Worm (Caenorhabditis elegans) whole organism, L2 larva: ENCODE measurements around the gene H03G16.7.

ENCODE experiments used
- C34F6.9 ChIP-seq: fragments of 150-350 bp; optimal IDR thresholded peaks from 2 replicates; lab custom pipeline; 2014; ENCODE audit warnings: missing biosample characterization, missing genetic modification characterization
- F13H6.1 ChIP-seq: sonication (generic microtip); optimal IDR thresholded peaks from 2 replicates; lab custom pipeline; 2016; ENCODE audit warnings: missing genetic modification characterization, missing compliant biosample characterization
- R02D3.7 ChIP-seq: fragments of 150-350 bp; optimal IDR thresholded peaks from 2 replicates; lab custom pipeline; 2014; ENCODE audit warnings: missing biosample characterization, missing genetic modification characterization
- Y55F3AM.14 ChIP-seq: fragments of 200-800 bp; sonication (Bioruptor generic); optimal IDR thresholded peaks from 2 replicates; lab custom pipeline; 2018; ENCODE audit warnings: mild to moderate bottlenecking, missing genetic modification characterization, missing compliant biosample characterization
- ZK546.5 ChIP-seq: sonication (generic microtip); optimal IDR thresholded peaks from 2 replicates; lab custom pipeline; 2017; ENCODE audit warnings: missing biosample characterization, missing genetic modification characterization
- alr-1 ChIP-seq: fragments of 150-350 bp; optimal IDR thresholded peaks from 2 replicates; lab custom pipeline; 2014; ENCODE audit warnings: missing biosample characterization, missing genetic modification characterization
- aly-2 ChIP-seq: fragments of 150-350 bp; optimal IDR thresholded peaks from 2 replicates; lab custom pipeline; 2014; ENCODE audit warnings: missing biosample characterization, missing genetic modification characterization
- blmp-1 ChIP-seq: sonication (generic microtip); optimal IDR thresholded peaks from 2 replicates; lab custom pipeline; 2017; ENCODE audit warnings: missing genetic modification characterization, mild to moderate bottlenecking, missing compliant biosample characterization, antibody characterized with exemption, moderate library complexity; ENCODE audit not compliant: insufficient read depth
- ceh-16 ChIP-seq: fragments of 150-350 bp; optimal IDR thresholded peaks from 2 replicates; lab custom pipeline; 2014; ENCODE audit warnings: missing biosample characterization, missing genetic modification characterization
- crh-2 ChIP-seq: sonication (generic microtip); optimal IDR thresholded peaks from 2 replicates; lab custom pipeline; 2017; ENCODE audit warnings: missing biosample characterization, missing genetic modification characterization
- egl-27 ChIP-seq: sonication (generic microtip); optimal IDR thresholded peaks from 3 replicates; lab custom pipeline; 2017; ENCODE audit warnings: missing biosample characterization, missing genetic modification reagents, missing genetic modification characterization
- elt-1 ChIP-seq: fragments of 150-350 bp; optimal IDR thresholded peaks from 2 replicates; lab custom pipeline; 2014; ENCODE audit warnings: missing biosample characterization, missing genetic modification characterization
- elt-3 ChIP-seq: sonication (generic microtip); optimal IDR thresholded peaks from 2 replicates; lab custom pipeline; 2017; ENCODE audit warnings: missing biosample characterization, missing genetic modification characterization
- fos-1 ChIP-seq: fragments of 150-350 bp; optimal IDR thresholded peaks from 2 replicates; lab custom pipeline; 2014; ENCODE audit warnings: missing biosample characterization, missing genetic modification characterization
- gmeb-1 ChIP-seq: fragments of 150-350 bp; optimal IDR thresholded peaks from 2 replicates; lab custom pipeline; 2014; ENCODE audit warnings: missing biosample characterization, missing genetic modification characterization
- lin-11 ChIP-seq: fragments of 150-350 bp; sonication (generic microtip); optimal IDR thresholded peaks from 2 replicates; lab custom pipeline; 2014; ENCODE audit warnings: missing biosample characterization, missing genetic modification characterization, inconsistent platforms, mixed read lengths
- lin-13 ChIP-seq: fragments of 150-350 bp; optimal IDR thresholded peaks from 2 replicates; lab custom pipeline; 2014; ENCODE audit warnings: missing biosample characterization, missing genetic modification reagents, missing genetic modification characterization
- lin-39 ChIP-seq: fragments of 150-350 bp; optimal IDR thresholded peaks from 2 replicates; lab custom pipeline; 2014; ENCODE audit warnings: missing biosample characterization, missing genetic modification reagents, missing genetic modification characterization
- lsy-2 ChIP-seq, 2 experiments: fragments of 150-350 bp in 1 of 2; sonication (generic microtip) in 1 of 2; optimal IDR thresholded peaks; 2 replicates each; lab custom pipeline; 2014 to 2017; ENCODE audit warnings: missing biosample characterization in 2 of 2, missing genetic modification characterization in 2 of 2
- mab-5 ChIP-seq: fragments of 150-350 bp; optimal IDR thresholded peaks from 2 replicates; lab custom pipeline; 2014; ENCODE audit warnings: missing biosample characterization, missing genetic modification characterization
- mbf-1 ChIP-seq: sonication (generic microtip); optimal IDR thresholded peaks from 2 replicates; lab custom pipeline; 2017; ENCODE audit warnings: missing biosample characterization, missing genetic modification characterization
- mdl-1 ChIP-seq, 2 experiments: fragments of 150-350 bp in 1 of 2; sonication (generic microtip) in 1 of 2; optimal IDR thresholded peaks; 2 replicates each; lab custom pipeline; 2017; ENCODE audit warnings: missing biosample characterization in 2 of 2, missing genetic modification characterization in 2 of 2
- nhr-10 ChIP-seq: sonication (generic microtip); optimal IDR thresholded peaks from 2 replicates; lab custom pipeline; 2017; ENCODE audit warnings: missing biosample characterization, missing genetic modification characterization
- nhr-11 ChIP-seq: fragments of 150-350 bp; optimal IDR thresholded peaks from 2 replicates; lab custom pipeline; 2014; ENCODE audit warnings: missing biosample characterization, missing genetic modification characterization
- nhr-129 ChIP-seq: fragments of 150-350 bp; optimal IDR thresholded peaks from 2 replicates; lab custom pipeline; 2014; ENCODE audit warnings: missing biosample characterization, missing genetic modification characterization
- nhr-21 ChIP-seq: fragments of 150-350 bp; optimal IDR thresholded peaks from 2 replicates; lab custom pipeline; 2014; ENCODE audit warnings: missing biosample characterization, missing genetic modification characterization
- nhr-23 ChIP-seq: fragments of 150-350 bp; optimal IDR thresholded peaks from 2 replicates; lab custom pipeline; 2014; ENCODE audit warnings: missing biosample characterization, missing genetic modification reagents, missing genetic modification characterization
- nhr-237 ChIP-seq: fragments of 150-350 bp; optimal IDR thresholded peaks from 2 replicates; lab custom pipeline; 2014; ENCODE audit warnings: missing biosample characterization, missing genetic modification characterization
- nhr-25 ChIP-seq: fragments of 150-350 bp; sonication (generic microtip); optimal IDR thresholded peaks from 3 replicates; lab custom pipeline; 2014; ENCODE audit warnings: missing biosample characterization, missing genetic modification characterization
- nhr-6 ChIP-seq: fragments of 150-350 bp; optimal IDR thresholded peaks from 2 replicates; lab custom pipeline; 2014; ENCODE audit warnings: missing biosample characterization, missing genetic modification characterization
- nhr-77 ChIP-seq: fragments of 150-350 bp; optimal IDR thresholded peaks from 2 replicates; lab custom pipeline; 2014; ENCODE audit warnings: missing biosample characterization, missing genetic modification characterization
- peb-1 ChIP-seq: fragments of 150-350 bp; optimal IDR thresholded peaks from 2 replicates; lab custom pipeline; 2014; ENCODE audit warnings: missing biosample characterization, missing genetic modification characterization
- sem-4 ChIP-seq: fragments of 150-350 bp; optimal IDR thresholded peaks from 2 replicates; lab custom pipeline; 2014; ENCODE audit warnings: missing biosample characterization, missing genetic modification reagents, missing genetic modification characterization
- skn-1 ChIP-seq: sonication (generic microtip); optimal IDR thresholded peaks from 2 replicates; lab custom pipeline; 2017; ENCODE audit warnings: missing biosample characterization, missing genetic modification characterization
- sma-3 ChIP-seq: sonication (generic microtip); optimal IDR thresholded peaks from 2 replicates; lab custom pipeline; 2016; ENCODE audit warnings: missing genetic modification reagents, missing genetic modification characterization, missing compliant biosample characterization
- sma-9 ChIP-seq, 2 experiments: fragments of 150-350 bp in 1 of 2; sonication (generic microtip) in 1 of 2; optimal IDR thresholded peaks; 2 replicates each; lab custom pipeline; 2014 to 2016; ENCODE audit warnings: missing genetic modification characterization in 2 of 2, mild to moderate bottlenecking in 1 of 2, missing biosample characterization in 1 of 2, missing compliant biosample characterization in 1 of 2, missing genetic modification reagents in 1 of 2, moderate library complexity in 1 of 2
- unc-39 ChIP-seq: fragments of 150-350 bp; optimal IDR thresholded peaks from 2 replicates; lab custom pipeline; 2014; ENCODE audit warnings: missing biosample characterization, missing genetic modification characterization
- unc-55 ChIP-seq: fragments of 150-350 bp; sonication (generic microtip); optimal IDR thresholded peaks from 3 replicates; lab custom pipeline; 2014; ENCODE audit warnings: missing biosample characterization, missing genetic modification reagents, missing genetic modification characterization
- unc-62 ChIP-seq: fragments of 150-350 bp; optimal IDR thresholded peaks from 2 replicates; lab custom pipeline; 2014; ENCODE audit warnings: missing biosample characterization, missing genetic modification reagents, missing genetic modification characterization
- zag-1 ChIP-seq: fragments of 150-350 bp; optimal IDR thresholded peaks from 2 replicates; lab custom pipeline; 2014; ENCODE audit warnings: missing biosample characterization, missing genetic modification characterization
- ztf-1 ChIP-seq: fragments of 200-800 bp; sonication (Bioruptor generic); conservative IDR thresholded peaks from 2 replicates; pipeline ENCODE4 v1.3.6; 2022; ENCODE audit warnings: missing genetic modification characterization, missing compliant biosample characterization
- ztf-11 ChIP-seq: sonication (generic microtip); optimal IDR thresholded peaks from 2 replicates; lab custom pipeline; 2017; ENCODE audit warnings: missing biosample characterization, missing genetic modification characterization
- ztf-4 ChIP-seq: fragments of 150-350 bp; optimal IDR thresholded peaks from 2 replicates; lab custom pipeline; 2014; ENCODE audit warnings: missing biosample characterization, missing genetic modification characterization

H03G16.7 gene

ce11 chrX:15055914-15056313, at the start of gene H03G16.7:
TSS of gene H03G16.7 (minus strand) at chrX:15056014.
- TF ChIP-seq nhr-11 (no peak), mdl-1 (tag; optimal IDR thresholded peaks at IDR 0.05; lab: Kevin White, UChicago) (no peak), lsy-2 (tag; optimal IDR thresholded peaks at IDR 0.05; lab: Kevin White, UChicago) (no peak), egl-27 (tag; lab: Kevin White, UChicago) (no peak), C34F6.9 (tag; lab: Kevin White, UChicago) (no peak), elt-3 (no peak), nhr-25 (tag; lab: Kevin White, UChicago) (no peak)

DNA sequence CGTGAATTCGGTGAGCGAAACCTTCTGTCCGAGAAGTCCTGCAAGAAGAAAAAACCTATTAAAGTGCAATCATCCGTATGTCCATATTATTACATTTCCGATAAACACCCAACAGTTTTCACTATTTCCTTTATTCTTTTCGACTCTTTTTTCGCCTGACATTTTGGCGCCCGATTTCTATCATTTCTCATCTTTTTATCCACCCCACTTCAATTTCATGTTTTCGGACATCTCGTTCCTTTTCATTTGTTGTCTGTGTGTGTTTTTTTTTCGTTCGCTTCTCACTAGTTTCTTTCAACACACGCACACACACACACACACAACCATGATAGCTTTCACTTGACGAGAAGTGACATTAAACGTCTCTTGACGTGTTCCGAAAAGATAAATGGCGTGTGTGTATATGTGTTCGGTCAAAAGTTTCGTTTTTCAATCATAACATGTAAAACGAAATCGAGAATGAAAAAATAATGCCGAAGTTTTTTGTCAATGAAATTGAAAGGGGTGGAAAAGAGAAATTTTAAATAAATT, 49.2 kb upstream of the H03G16.7 start:
- peak; percentile 22 for TF ChIP-seq nhr-21 (tag; lab: Kevin White, UChicago)
- TF ChIP-seq sma-3, result no peak
- peak; percentile 89 for TF ChIP-seq blmp-1
- TF ChIP-seq skn-1, result no peak
- peak; percentile 31 for TF ChIP-seq sem-4 (tag; lab: Kevin White, UChicago)
- no peak for TF ChIP-seq alr-1 (tag; lab: Kevin White, UChicago)

DNA sequence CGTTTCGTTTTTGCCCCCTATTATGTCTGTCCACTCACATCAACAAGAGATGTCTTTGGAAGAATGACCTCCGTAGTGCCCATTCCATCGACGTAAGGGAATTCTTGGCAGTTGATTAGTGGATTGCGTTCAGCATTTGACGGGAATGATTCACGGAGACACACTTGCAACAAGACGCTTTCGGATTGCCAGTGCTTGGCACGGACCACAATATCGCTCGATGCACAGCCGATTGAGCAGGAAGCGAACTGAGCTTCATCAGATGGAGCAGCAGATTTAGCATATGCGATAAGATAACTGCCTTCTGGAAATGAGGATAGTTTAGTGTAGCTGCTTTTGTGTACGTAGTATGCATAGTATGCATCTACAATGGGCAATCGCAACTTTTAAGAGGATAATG, 47.7 kb upstream of the H03G16.7 start:
- no peak for TF ChIP-seq mdl-1 (tag; optimal IDR thresholded peaks at IDR 0.05; lab: Kevin White, UChicago)
- no peak for TF ChIP-seq mbf-1 (tag; lab: Kevin White, UChicago)
- no peak for TF ChIP-seq F13H6.1
- no peak for TF ChIP-seq fos-1 (tag; lab: Kevin White, UChicago)
- TF ChIP-seq nhr-129 (tag; lab: Kevin White, UChicago), result no peak
- no peak for TF ChIP-seq ztf-11 (tag; lab: Kevin White, UChicago)
- TF ChIP-seq unc-39 (tag; lab: Kevin White, UChicago), result no peak
- no peak for TF ChIP-seq aly-2 (tag; lab: Kevin White, UChicago)
- no peak for TF ChIP-seq R02D3.7 (tag; lab: Kevin White, UChicago)
- TF ChIP-seq egl-27 (tag; lab: Kevin White, UChicago), result no peak
- TF ChIP-seq nhr-6 (tag; lab: Kevin White, UChicago), result no peak
- no peak for TF ChIP-seq alr-1 (tag; lab: Kevin White, UChicago)
- no peak for TF ChIP-seq blmp-1
- no peak for TF ChIP-seq sma-9 (GFP tag; optimal IDR thresholded peaks at IDR 0.05; lab: Kevin White, UChicago)
- no peak for TF ChIP-seq sma-9 (tag; optimal IDR thresholded peaks at IDR 0.05; lab: Kevin White, UChicago)
- TF ChIP-seq nhr-11, result no peak
- TF ChIP-seq elt-3, result no peak
- TF ChIP-seq zag-1 (tag; lab: Kevin White, UChicago), result no peak
- no peak for TF ChIP-seq lin-13 (GFP tag; lab: Kevin White, UChicago)
- no peak for TF ChIP-seq nhr-23 (tag; lab: Kevin White, UChicago)

DNA sequence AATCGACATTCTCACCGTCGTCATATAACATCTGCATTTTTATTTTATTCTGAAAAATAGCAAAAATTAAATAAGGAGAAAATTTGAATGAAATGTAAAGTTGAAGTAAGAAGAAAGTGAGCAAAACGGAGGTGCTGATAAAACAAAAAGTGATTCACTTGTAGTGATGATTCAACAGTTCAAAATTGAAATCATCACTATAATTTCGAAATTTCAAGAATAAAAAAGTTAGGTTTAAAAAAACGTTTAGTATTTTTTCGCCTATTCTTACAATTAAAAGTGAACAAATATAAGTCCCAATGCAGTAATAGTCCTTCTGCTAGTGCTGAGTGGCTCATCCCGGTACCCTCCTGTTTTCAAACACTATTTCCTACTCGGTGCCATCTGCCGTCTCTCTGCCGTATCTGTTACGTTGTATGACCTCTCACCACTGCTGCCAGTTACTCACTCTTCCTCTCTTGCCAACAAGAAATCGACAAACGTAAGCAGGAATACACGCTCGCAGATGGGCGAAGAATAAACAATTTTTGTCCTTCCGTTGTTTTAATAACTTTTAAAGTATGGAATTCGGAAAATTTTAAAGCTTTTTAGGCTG, 44.7 kb upstream of the H03G16.7 start, which contains the start of gene dhhc-1:
Gene dhhc-1 (minus strand): TSS at position 51 of the 595 bp plus-strand sequence.
- TF ChIP-seq nhr-11, result no peak
- no peak for TF ChIP-seq Y55F3AM.14 (GFP tag; lab: Kevin White, UChicago)
- TF ChIP-seq nhr-10, result no peak
- TF ChIP-seq elt-3, result no peak
- no peak for TF ChIP-seq aly-2 (tag; lab: Kevin White, UChicago)
- peak; percentile 60 for TF ChIP-seq sma-9 (GFP tag; optimal IDR thresholded peaks at IDR 0.05; lab: Kevin White, UChicago)
- no peak for TF ChIP-seq sma-9 (tag; optimal IDR thresholded peaks at IDR 0.05; lab: Kevin White, UChicago)
- no peak for TF ChIP-seq nhr-6 (tag; lab: Kevin White, UChicago)
- no peak for TF ChIP-seq peb-1
- TF ChIP-seq nhr-77 (tag; lab: Kevin White, UChicago), result no peak
- peak in 1 of 2 experiments; percentile 43 for TF ChIP-seq lsy-2 (tag; optimal IDR thresholded peaks at IDR 0.05; lab: Kevin White, UChicago)
- TF ChIP-seq unc-39 (tag; lab: Kevin White, UChicago), result no peak
- TF ChIP-seq elt-1 (tag; lab: Kevin White, UChicago), result no peak
- no peak for TF ChIP-seq ztf-4 (tag; lab: Kevin White, UChicago)
- TF ChIP-seq ztf-1 (GFP tag; lab: Robert Waterston, UW), result no peak
- TF ChIP-seq crh-2 (tag; lab: Kevin White, UChicago), result peak; percentile 57
- no peak for TF ChIP-seq lin-39 (tag; lab: Kevin White, UChicago)
- no peak for TF ChIP-seq unc-62
- no peak for TF ChIP-seq ZK546.5
- TF ChIP-seq ceh-16 (tag; lab: Kevin White, UChicago), result no peak
- TF ChIP-seq ztf-11 (tag; lab: Kevin White, UChicago), result no peak
- TF ChIP-seq sem-4 (tag; lab: Kevin White, UChicago), result peak; percentile 34
- no peak for TF ChIP-seq nhr-23 (tag; lab: Kevin White, UChicago)
- TF ChIP-seq R02D3.7 (tag; lab: Kevin White, UChicago), result no peak
- TF ChIP-seq gmeb-1 (tag; lab: Kevin White, UChicago), result no peak
- peak; percentile 90 for TF ChIP-seq fos-1 (tag; lab: Kevin White, UChicago)
- no peak for TF ChIP-seq nhr-21 (tag; lab: Kevin White, UChicago)
- no peak for TF ChIP-seq mab-5 (tag; lab: Kevin White, UChicago)
- peak; percentile 74 for TF ChIP-seq nhr-129 (tag; lab: Kevin White, UChicago)
- TF ChIP-seq nhr-25 (tag; lab: Kevin White, UChicago), result no peak
- TF ChIP-seq blmp-1, result no peak
- no peak for TF ChIP-seq sma-3
- peak; percentile 59 for TF ChIP-seq unc-55 (GFP tag; lab: Kevin White, UChicago)
- TF ChIP-seq mdl-1 (tag; optimal IDR thresholded peaks at IDR 0.05; lab: Kevin White, UChicago), result no peak
- TF ChIP-seq zag-1 (tag; lab: Kevin White, UChicago), result no peak
- no peak for TF ChIP-seq mbf-1 (tag; lab: Kevin White, UChicago)
- TF ChIP-seq lin-11 (tag; lab: Kevin White, UChicago), result peak; percentile 29
- no peak for TF ChIP-seq nhr-237 (tag; lab: Kevin White, UChicago)
